Fruit fly (Drosophila melanogaster): Measurements from ENCODE around the gene fuss.

dm6 chr4:946197-946596 is 32.1 kb downstream of the fuss start:
- TF ChIP-seq Snoo (tag; optimal IDR thresholded peaks at IDR 0.05): no peak
- no peak for TF ChIP-seq CG14655 (GFP tag; optimal IDR thresholded peaks at IDR 0.05)

Measured in whole organism, pupa.